Fruit fly (Drosophila melanogaster): ENCODE measurements around the gene Sidpn.

DNA sequence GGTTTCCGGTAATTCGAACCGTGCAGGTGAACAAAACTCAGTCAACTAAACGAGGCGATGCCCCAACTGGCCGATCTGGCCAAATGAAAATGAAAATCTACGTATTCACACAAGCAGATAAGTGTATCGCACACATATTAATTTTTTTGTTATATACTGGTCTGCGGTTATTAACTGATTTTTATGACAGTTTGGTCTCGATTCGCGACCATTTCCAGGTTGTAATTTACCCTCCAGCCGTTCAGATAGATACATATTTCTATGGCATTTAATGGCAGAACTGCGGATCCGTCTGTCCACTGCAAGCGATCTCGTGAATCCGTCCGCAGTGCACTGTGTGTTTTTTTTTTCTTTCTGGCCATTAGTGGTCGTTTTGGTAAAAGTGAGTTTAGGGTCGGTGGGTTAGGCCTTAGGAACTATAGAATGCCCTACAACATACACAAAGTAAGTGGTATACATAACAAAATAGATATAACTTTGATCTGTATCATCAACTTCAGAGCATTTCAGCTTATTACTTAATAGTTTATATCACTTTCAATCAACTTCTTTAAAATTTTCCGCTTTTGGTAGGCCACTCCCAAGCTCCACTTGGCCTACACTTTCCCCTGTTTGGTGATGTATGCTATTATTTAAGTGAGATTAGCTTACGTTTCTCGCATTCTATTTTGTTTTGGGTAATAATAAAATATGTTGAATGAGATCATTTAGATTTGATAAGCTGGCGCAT lies 46.8 kb downstream of the Sidpn start, which contains the start of gene CG17572:
- TF ChIP-seq CG5204 (GFP tag; optimal IDR thresholded peaks at IDR 0.05): no peak
- TF ChIP-seq kay (GFP tag; ENCODE audit: borderline replicate concordance): no peak
- TF ChIP-seq cic (GFP tag; optimal IDR thresholded peaks at IDR 0.05): no peak
- TF ChIP-seq CG7045 (GFP tag; optimal IDR thresholded peaks at IDR 0.05): no peak
- no peak for TF ChIP-seq CG12768 (GFP tag; optimal IDR thresholded peaks at IDR 0.05)
- TF ChIP-seq CG33017 (tag; optimal IDR thresholded peaks at IDR 0.05): no peak
- TF ChIP-seq Hr96 (GFP tag; optimal IDR thresholded peaks at IDR 0.05): no peak
- no peak for TF ChIP-seq CG1620 (GFP tag; optimal IDR thresholded peaks at IDR 0.05)
- TF ChIP-seq CG14711 (tag; optimal IDR thresholded peaks at IDR 0.05): no peak
- TF ChIP-seq bab1 (GFP tag; optimal IDR thresholded peaks at IDR 0.05): no peak
- no peak for TF ChIP-seq toe (GFP tag; optimal IDR thresholded peaks at IDR 0.05)
- no peak for TF ChIP-seq ovo (GFP tag; optimal IDR thresholded peaks at IDR 0.05)
- TF ChIP-seq tj (GFP tag; optimal IDR thresholded peaks at IDR 0.05): no peak

All from whole organism, adult.